Worm (Caenorhabditis elegans): ENCODE data around the gene gst-15.
A peak's percentile ranks its signal among the peaks of the same experiment; 100 is the strongest.

gst-15 gene

ce11 chrII:13600904-13601303 lies 12.1 kb downstream of the gst-15 start, which contains the start of gene csp-1:
Gene csp-1, plus strand, starts transcription at chrII:13601204.
- TF ChIP-seq ceh-2 (tag; optimal IDR thresholded peaks at IDR 0.05) (no peak), T23F11.4 (GFP tag; optimal IDR thresholded peaks at IDR 0.05) (no peak), lin-11 (tag; optimal IDR thresholded peaks at IDR 0.05) (no peak), unc-42 (tag; optimal IDR thresholded peaks at IDR 0.05) (no peak), sox-2 (GFP tag; IDR thresholded peaks at IDR 0.05) (no peak), unc-86 (tag; optimal IDR thresholded peaks at IDR 0.05) (no peak), C38D4.7 (GFP tag; optimal IDR thresholded peaks at IDR 0.05) (no peak), ceh-30 (tag; optimal IDR thresholded peaks at IDR 0.05) (no peak), ceh-45 (GFP tag; IDR thresholded peaks at IDR 0.05) (no peak), K09A11.1 (tag; optimal IDR thresholded peaks at IDR 0.05; ENCODE audit: insufficient read depth) (no peak), pros-1 (tag; optimal IDR thresholded peaks at IDR 0.05) (no peak)

ce11 chrII:13596505-13596977 lies 16.5 kb downstream of the gst-15 start, which contains the start of the genes fbxc-23 and csc-1:
Gene fbxc-23, minus strand, starts transcription at chrII:13596555.
Gene csc-1, plus strand, starts transcription at chrII:13596955.
- TF ChIP-seq nfya-1 (tag; optimal IDR thresholded peaks at IDR 0.05) (peak; percentile 53), unc-42 (tag; optimal IDR thresholded peaks at IDR 0.05) (peak; percentile 16), hlh-30 (tag; optimal IDR thresholded peaks at IDR 0.05; ENCODE audit: insufficient read depth) (no peak), sox-4 (tag; optimal IDR thresholded peaks at IDR 0.05) (no peak), Y22D7AL.16 (tag; optimal IDR thresholded peaks at IDR 0.05) (no peak), ceh-22 (tag; optimal IDR thresholded peaks at IDR 0.05) (no peak), ceh-30 (tag; optimal IDR thresholded peaks at IDR 0.05) (no peak)

- TF ChIP-seq pha-4 (tag; optimal IDR thresholded peaks at IDR 0.05) (no peak), ahr-1 (tag; optimal IDR thresholded peaks at IDR 0.05) (no peak), ceh-9 (tag; optimal IDR thresholded peaks at IDR 0.05) (no peak), ceh-19 (GFP tag; optimal IDR thresholded peaks at IDR 0.05) (no peak), pax-1 (tag; optimal IDR thresholded peaks at IDR 0.05) (no peak), Y22D7AL.16 (tag; optimal IDR thresholded peaks at IDR 0.05) (no peak), K09A11.1 (tag; optimal IDR thresholded peaks at IDR 0.05; ENCODE audit: insufficient read depth) (no peak), fax-1 (tag; optimal IDR thresholded peaks at IDR 0.05) (no peak), fkh-6 (tag; optimal IDR thresholded peaks at IDR 0.05) (no peak), lim-6 (tag; optimal IDR thresholded peaks at IDR 0.05) (no peak), odd-2 (tag; optimal IDR thresholded peaks at IDR 0.05) (no peak), elt-4 (tag; optimal IDR thresholded peaks at IDR 0.05) (no peak), rnt-1 (tag; optimal IDR thresholded peaks at IDR 0.05) (no peak)
Measured at ce11 chrII:13595279-13595678, 17.7 kb downstream of the gst-15 start.

- TF ChIP-seq unc-42 (tag; optimal IDR thresholded peaks at IDR 0.05) = no peak
- peak; percentile 23 for TF ChIP-seq hlh-30 (tag; optimal IDR thresholded peaks at IDR 0.05; ENCODE audit: insufficient read depth)
Measured at ce11 chrII:13593659-13594221, 19.3 kb downstream of the gst-15 start, which contains the start of gene clec-146. Gene clec-146, minus strand, starts transcription at chrII:13593774.

ce11 chrII:13590461-13590860 lies 22.5 kb downstream of the gst-15 start, which contains the start of gene clec-145:
Gene clec-145, minus strand, starts transcription at chrII:13590561.
- TF ChIP-seq madf-2 (tag; optimal IDR thresholded peaks at IDR 0.05) = no peak
- TF ChIP-seq elt-2 (tag; optimal IDR thresholded peaks at IDR 0.05) = no peak
- no peak for TF ChIP-seq odd-2 (tag; optimal IDR thresholded peaks at IDR 0.05)
- TF ChIP-seq ceh-9 (tag; optimal IDR thresholded peaks at IDR 0.05) = no peak
- TF ChIP-seq K09A11.1 (tag; optimal IDR thresholded peaks at IDR 0.05; ENCODE audit: insufficient read depth) = no peak
- no peak for TF ChIP-seq sox-4 (tag; optimal IDR thresholded peaks at IDR 0.05)
- TF ChIP-seq pha-4 (tag; optimal IDR thresholded peaks at IDR 0.05) = no peak
- TF ChIP-seq gmeb-2 (tag; optimal IDR thresholded peaks at IDR 0.05) = no peak
- TF ChIP-seq ceh-22 (tag; optimal IDR thresholded peaks at IDR 0.05) = no peak
- no peak for TF ChIP-seq unc-55 (GFP tag; optimal IDR thresholded peaks at IDR 0.05)
- TF ChIP-seq zip-5 (tag; optimal IDR thresholded peaks at IDR 0.05) = no peak
- TF ChIP-seq ttx-3 (tag; optimal IDR thresholded peaks at IDR 0.05) = no peak
- TF ChIP-seq hlh-8 (tag; optimal IDR thresholded peaks at IDR 0.05) = no peak
- TF ChIP-seq ceh-2 (tag; optimal IDR thresholded peaks at IDR 0.05) = no peak
